Worm (Caenorhabditis elegans) whole organism, young adult: ENCODE measurements around the gene srw-127.

Experiments
- B0261.1 ChIP-seq: sonication (generic microtip); optimal IDR thresholded peaks from 2 replicates; lab custom pipeline; 2016; ENCODE audit warnings: mild to moderate bottlenecking, missing genetic modification characterization, moderate library complexity, missing compliant biosample characterization
- F23B12.7 ChIP-seq: sonication (generic microtip); optimal IDR thresholded peaks from 2 replicates; lab custom pipeline; 2017; ENCODE audit warnings: missing genetic modification characterization, mild to moderate bottlenecking, missing compliant biosample characterization, antibody characterized with exemption, moderate library complexity; ENCODE audit not compliant: insufficient read depth
- F33H1.4 ChIP-seq: fragments of 200-800 bp; sonication (Bioruptor generic); IDR thresholded peaks from 2 replicates; pipeline ENCODE4 v1.3.6; 2022; ENCODE audit warnings: missing genetic modification reagents, missing genetic modification characterization, missing compliant biosample characterization
- F49E8.2 ChIP-seq: sonication (generic microtip); optimal IDR thresholded peaks from 3 replicates; lab custom pipeline; 2017; ENCODE audit warnings: missing genetic modification characterization, mild to moderate bottlenecking, missing compliant biosample characterization, antibody characterized with exemption, moderate library complexity; ENCODE audit not compliant: insufficient read depth
- F52B5.7 ChIP-seq: sonication (generic microtip); optimal IDR thresholded peaks from 2 replicates; lab custom pipeline; 2016; ENCODE audit warnings: mild to moderate bottlenecking, missing genetic modification characterization, missing compliant biosample characterization
- F55B11.4 ChIP-seq: sonication (generic microtip); optimal IDR thresholded peaks from 2 replicates; lab custom pipeline; 2016; ENCODE audit warnings: missing compliant biosample characterization, missing genetic modification characterization, borderline replicate concordance; ENCODE audit not compliant: insufficient read depth
- F57C9.4 ChIP-seq: sonication (generic microtip); optimal IDR thresholded peaks from 2 replicates; lab custom pipeline; 2017; ENCODE audit warnings: mild to moderate bottlenecking, missing genetic modification characterization, missing compliant biosample characterization
- K12H6.12 ChIP-seq: fragments of 200-800 bp; sonication (Bioruptor generic); optimal IDR thresholded peaks from 2 replicates; lab custom pipeline; 2018; ENCODE audit warnings: mild to moderate bottlenecking, missing genetic modification characterization, missing compliant biosample characterization
- Y53F4B.3 ChIP-seq: fragments of 200-800 bp; sonication (Bioruptor generic); IDR thresholded peaks from 2 replicates; pipeline ENCODE4 v1.3.6; 2022; ENCODE audit warnings: missing genetic modification reagents, missing genetic modification characterization, missing compliant biosample characterization
- Y79H2A.3 ChIP-seq: fragments of 200-800 bp; sonication (Bioruptor generic); conservative IDR thresholded peaks from 2 replicates; pipeline ENCODE4 v1.3.6; 2022; ENCODE audit warnings: missing genetic modification reagents, missing genetic modification characterization, missing compliant biosample characterization
- ZK185.1 ChIP-seq: sonication (generic microtip); optimal IDR thresholded peaks from 2 replicates; lab custom pipeline; 2016; ENCODE audit warnings: mild to moderate bottlenecking, missing genetic modification characterization, missing compliant biosample characterization; ENCODE audit not compliant: poor library complexity, severe bottlenecking
- akir-1 ChIP-seq: fragments of 200-800 bp; sonication (Bioruptor generic); optimal IDR thresholded peaks from 2 replicates; lab custom pipeline; 2018; ENCODE audit warnings: mild to moderate bottlenecking, missing genetic modification characterization, moderate library complexity, missing compliant biosample characterization
- aptf-2 ChIP-seq: fragments of 200-800 bp; sonication (Bioruptor generic); conservative IDR thresholded peaks from 2 replicates; pipeline ENCODE4 v1.3.6; 2022; ENCODE audit warnings: missing genetic modification reagents, missing genetic modification characterization, missing compliant biosample characterization
- atf-7 ChIP-seq: sonication (generic microtip); optimal IDR thresholded peaks from 2 replicates; lab custom pipeline; 2017; ENCODE audit warnings: mild to moderate bottlenecking, missing genetic modification characterization, missing compliant biosample characterization
- attf-5 ChIP-seq: fragments of 200-800 bp; sonication (Bioruptor generic); optimal IDR thresholded peaks from 2 replicates; lab custom pipeline; 2018; ENCODE audit warnings: mild to moderate bottlenecking, missing genetic modification characterization, missing compliant biosample characterization
- attf-6 ChIP-seq: fragments of 200-800 bp; sonication (Bioruptor generic); IDR thresholded peaks from 2 replicates; pipeline ENCODE4 v1.3.6; 2022; ENCODE audit warnings: missing genetic modification reagents, missing genetic modification characterization, missing compliant biosample characterization
- bed-2 ChIP-seq: fragments of 200-800 bp; sonication (Bioruptor generic); IDR thresholded peaks from 2 replicates; pipeline ENCODE4 v1.3.6; 2022; ENCODE audit warnings: missing genetic modification reagents, missing genetic modification characterization, missing compliant biosample characterization
- ccch-3 ChIP-seq: fragments of 200-800 bp; sonication (Bioruptor generic); optimal IDR thresholded peaks from 2 replicates; lab custom pipeline; 2018; ENCODE audit warnings: mild to moderate bottlenecking, missing genetic modification characterization, missing compliant biosample characterization
- ceh-91 ChIP-seq: fragments of 200-800 bp; sonication (Bioruptor generic); IDR thresholded peaks from 2 replicates; pipeline ENCODE4 v1.3.6; 2022; ENCODE audit warnings: missing genetic modification reagents, missing genetic modification characterization, missing compliant biosample characterization
- die-1 ChIP-seq: sonication (generic microtip); optimal IDR thresholded peaks from 2 replicates; lab custom pipeline; 2016; ENCODE audit warnings: missing genotype, mild to moderate bottlenecking, missing genetic modification characterization, missing compliant biosample characterization
- dpl-1 ChIP-seq: fragments of 150-350 bp; optimal IDR thresholded peaks from 2 replicates; lab custom pipeline; 2014; ENCODE audit warnings: missing biosample characterization, missing genetic modification reagents, missing genetic modification characterization
- egl-44 ChIP-seq: fragments of 200-800 bp; sonication (Bioruptor generic); IDR thresholded peaks from 2 replicates; pipeline ENCODE4 v1.3.6; 2022; ENCODE audit warnings: missing genetic modification reagents, missing genetic modification characterization, missing compliant biosample characterization
- ets-4 ChIP-seq: fragments of 200-800 bp; sonication (Bioruptor generic); optimal IDR thresholded peaks from 2 replicates; lab custom pipeline; 2018; ENCODE audit warnings: mild to moderate bottlenecking, missing genetic modification characterization, missing compliant biosample characterization
- hlh-12 ChIP-seq: sonication (generic microtip); optimal IDR thresholded peaks from 2 replicates; lab custom pipeline; 2016; ENCODE audit warnings: missing genetic modification characterization, missing compliant biosample characterization
- hmg-1.2 ChIP-seq: fragments of 200-800 bp; sonication (Bioruptor generic); IDR thresholded peaks from 2 replicates; pipeline ENCODE4 v1.3.6; 2022; ENCODE audit warnings: missing genetic modification reagents, missing genetic modification characterization, missing compliant biosample characterization
- let-607 ChIP-seq, 2 experiments: fragments of 200-800 bp in 1 of 2; sonication (Bioruptor generic) in 1 of 2; sonication (generic microtip) in 1 of 2; optimal IDR thresholded peaks; 2 replicates each; lab custom pipeline; 2016 to 2018; ENCODE audit warnings: mild to moderate bottlenecking in 2 of 2, missing compliant biosample characterization in 2 of 2, missing genetic modification characterization in 2 of 2, moderate library complexity in 2 of 2, missing genotype in 1 of 2
- lin-35 ChIP-seq, 3 experiments: fragments of 150-350 bp in 2 of 3; sonication (generic microtip) in 1 of 3; optimal IDR thresholded peaks; 2 replicates each; lab custom pipeline; 2014 to 2018; ENCODE audit warnings: missing biosample characterization in 3 of 3, missing genetic modification characterization in 3 of 3, missing genetic modification reagents in 3 of 3
- lin-54 ChIP-seq: fragments of 200-800 bp; sonication (Bioruptor generic); optimal IDR thresholded peaks from 2 replicates; lab custom pipeline; 2018; ENCODE audit warnings: mild to moderate bottlenecking, missing genetic modification characterization, missing compliant biosample characterization
- lir-1 ChIP-seq: fragments of 200-800 bp; sonication (Bioruptor generic); conservative IDR thresholded peaks from 2 replicates; pipeline ENCODE4 v1.3.6; 2022; ENCODE audit warnings: missing genetic modification reagents, missing genetic modification characterization, missing compliant biosample characterization
- madf-10 ChIP-seq: sonication (generic microtip); optimal IDR thresholded peaks from 2 replicates; lab custom pipeline; 2016; ENCODE audit warnings: mild to moderate bottlenecking, missing genetic modification characterization, missing compliant biosample characterization
- madf-6 ChIP-seq: fragments of 200-800 bp; sonication (Bioruptor generic); IDR thresholded peaks from 2 replicates; pipeline ENCODE4 v1.3.6; 2022; ENCODE audit warnings: missing genetic modification reagents, missing genetic modification characterization, missing compliant biosample characterization
- madf-8 ChIP-seq: fragments of 200-800 bp; sonication (Bioruptor generic); conservative IDR thresholded peaks from 2 replicates; pipeline ENCODE4 v1.3.6; 2022; ENCODE audit warnings: missing genetic modification reagents, missing genetic modification characterization, missing compliant biosample characterization
- mcd-1 ChIP-seq: fragments of 200-800 bp; sonication (Bioruptor generic); IDR thresholded peaks from 2 replicates; pipeline ENCODE4 v1.3.6; 2022; ENCODE audit warnings: missing genetic modification reagents, missing genetic modification characterization, missing compliant biosample characterization
- nhr-120 ChIP-seq: fragments of 200-800 bp; sonication (Bioruptor generic); IDR thresholded peaks from 2 replicates; pipeline ENCODE4 v1.3.6; 2022; ENCODE audit warnings: missing genetic modification characterization, missing compliant biosample characterization
- nhr-90 ChIP-seq: sonication (generic microtip); optimal IDR thresholded peaks from 2 replicates; lab custom pipeline; 2016; ENCODE audit warnings: missing genotype, mild to moderate bottlenecking, missing genetic modification characterization, missing compliant biosample characterization
- pbrm-1 ChIP-seq: fragments of 200-800 bp; sonication (Bioruptor generic); IDR thresholded peaks from 2 replicates; pipeline ENCODE4 v1.3.6; 2022; ENCODE audit warnings: missing genetic modification reagents, missing genetic modification characterization, missing compliant biosample characterization
- sea-2 ChIP-seq: fragments of 200-800 bp; sonication (Bioruptor generic); IDR thresholded peaks from 2 replicates; pipeline ENCODE4 v1.3.6; 2022; ENCODE audit warnings: missing genetic modification characterization, missing compliant biosample characterization
- snpc-1.1 ChIP-seq: sonication (generic microtip); optimal IDR thresholded peaks from 2 replicates; lab custom pipeline; 2017; ENCODE audit warnings: missing genetic modification characterization, mild to moderate bottlenecking, missing compliant biosample characterization, antibody characterized with exemption, moderate library complexity, missing genotype, missing genetic modification reagents; ENCODE audit not compliant: insufficient read depth
- snpc-1.3 ChIP-seq: sonication (generic microtip); optimal IDR thresholded peaks from 2 replicates; lab custom pipeline; 2017; ENCODE audit warnings: missing genetic modification characterization, mild to moderate bottlenecking, missing compliant biosample characterization, antibody characterized with exemption, moderate library complexity, missing genotype, missing genetic modification reagents; ENCODE audit not compliant: insufficient read depth
- snpc-3.4 ChIP-seq: sonication (generic microtip); optimal IDR thresholded peaks from 2 replicates; lab custom pipeline; 2017; ENCODE audit warnings: missing genetic modification characterization, mild to moderate bottlenecking, missing compliant biosample characterization, antibody characterized with exemption, moderate library complexity, missing genotype, missing genetic modification reagents
- somi-1 ChIP-seq: fragments of 200-800 bp; sonication (Bioruptor generic); optimal IDR thresholded peaks from 2 replicates; lab custom pipeline; 2018; ENCODE audit warnings: mild to moderate bottlenecking, missing genetic modification characterization, missing compliant biosample characterization
- tbp1 ChIP-seq: fragments of 200-800 bp; sonication (Bioruptor generic); optimal IDR thresholded peaks from 2 replicates; lab custom pipeline; 2018; ENCODE audit warnings: mild to moderate bottlenecking, missing genetic modification characterization, missing compliant biosample characterization
- tlf-1 ChIP-seq: fragments of 200-800 bp; sonication (Bioruptor generic); optimal IDR thresholded peaks from 2 replicates; lab custom pipeline; 2018; ENCODE audit warnings: mild to moderate bottlenecking, missing genetic modification characterization, missing compliant biosample characterization
- xnd-1 ChIP-seq: sonication (generic microtip); optimal IDR thresholded peaks from 2 replicates; lab custom pipeline; 2016; ENCODE audit warnings: missing genotype, missing genetic modification reagents, missing genetic modification characterization, missing compliant biosample characterization
- zfh-2 ChIP-seq: fragments of 200-800 bp; sonication (Bioruptor generic); conservative IDR thresholded peaks from 2 replicates; pipeline ENCODE4 v1.3.6; 2022; ENCODE audit warnings: missing genetic modification reagents, missing genetic modification characterization, missing compliant biosample characterization
- ztf-22 ChIP-seq: fragments of 200-800 bp; sonication (Bioruptor generic); optimal IDR thresholded peaks from 2 replicates; lab custom pipeline; 2018; ENCODE audit warnings: mild to moderate bottlenecking, missing genetic modification characterization, moderate library complexity, missing compliant biosample characterization
- ztf-3 ChIP-seq: fragments of 200-800 bp; sonication (Bioruptor generic); optimal IDR thresholded peaks from 2 replicates; lab custom pipeline; 2018; ENCODE audit warnings: mild to moderate bottlenecking, missing genetic modification characterization, missing compliant biosample characterization

The srw-127 gene

ce11 chrV:7060396-7060795, 47.7 kb downstream of the srw-127 start, which contains the start of the genes Y57E12AL.6 and Y57E12AL.1 (continued):
- no peak for TF ChIP-seq ccch-3 (GFP tag; lab: Kevin White, UChicago)
- no peak for TF ChIP-seq aptf-2 (GFP tag; lab: Robert Waterston, UW)
- no peak for TF ChIP-seq B0261.1
- peak; percentile 45 for TF ChIP-seq dpl-1 (GFP tag; lab: Kevin White, UChicago)
- TF ChIP-seq pbrm-1 (GFP tag; lab: Robert Waterston, UW): peak; percentile 46; the same call in 1 of the 2 replicates
- TF ChIP-seq lin-54 (GFP tag; lab: Kevin White, UChicago): peak; percentile 82
- peak; percentile 66 for TF ChIP-seq somi-1
- TF ChIP-seq ZK185.1: peak; percentile 78
- TF ChIP-seq xnd-1: peak; percentile 22
- TF ChIP-seq Y79H2A.3: no peak
- no peak for TF ChIP-seq F57C9.4
- peak; percentile 33 to 82 for TF ChIP-seq let-607 (tag; optimal IDR thresholded peaks at IDR 0.05; lab: Kevin White, UChicago)
- TF ChIP-seq bed-2 (GFP tag; lab: Robert Waterston, UW): no peak
- TF ChIP-seq F49E8.2 (tag; lab: Kevin White, UChicago): no peak
- peak; percentile 43; the same call in 1 of the 2 replicates for TF ChIP-seq hmg-1.2 (GFP tag; lab: Robert Waterston, UW)
- TF ChIP-seq snpc-1.3 (tag; lab: Kevin White, UChicago): peak; percentile 25
- no peak for TF ChIP-seq egl-44 (GFP tag; lab: Robert Waterston, UW)
- peak; percentile 89 for TF ChIP-seq snpc-3.4 (tag; lab: Kevin White, UChicago)
- TF ChIP-seq lin-35 (GFP tag; optimal IDR thresholded peaks at IDR 0.05; lab: Kevin White, UChicago): peak; percentile 54 to 81 (median 55)
- TF ChIP-seq F23B12.7 (tag; lab: Kevin White, UChicago): peak; percentile 58
- no peak for TF ChIP-seq ceh-91
- TF ChIP-seq mcd-1 (GFP tag; lab: Robert Waterston, UW): peak; percentile 80
- no peak for TF ChIP-seq ztf-3 (GFP tag; lab: Kevin White, UChicago)
- peak; percentile 46 for TF ChIP-seq tbp1
- TF ChIP-seq nhr-120 (GFP tag; lab: Robert Waterston, UW): no peak
- TF ChIP-seq attf-5 (GFP tag; lab: Kevin White, UChicago): peak; percentile 84
- no peak for TF ChIP-seq F52B5.7 (tag; lab: Kevin White, UChicago)
- TF ChIP-seq akir-1: no peak
- no peak for TF ChIP-seq ztf-22
- TF ChIP-seq attf-6 (GFP tag; lab: Robert Waterston, UW): no peak
- TF ChIP-seq tlf-1 (GFP tag; lab: Kevin White, UChicago): peak; percentile 59
- TF ChIP-seq atf-7 (tag; lab: Kevin White, UChicago): peak; percentile 33
- TF ChIP-seq zfh-2: 0 out of 2 replicates have a peak, but pooled peaks have one; percentile 15
- TF ChIP-seq hlh-12 (tag; lab: Kevin White, UChicago): no peak
- TF ChIP-seq F33H1.4 (GFP tag; lab: Robert Waterston, UW): peak; percentile 55; the same call in 1 of the 2 replicates
- TF ChIP-seq die-1 (tag; lab: Kevin White, UChicago): peak; percentile 44
- peak; percentile 71 for TF ChIP-seq snpc-1.1 (tag; lab: Kevin White, UChicago)
- TF ChIP-seq F55B11.4 (tag; lab: Kevin White, UChicago): no peak
- peak; percentile 52 for TF ChIP-seq K12H6.12 (tag; lab: Kevin White, UChicago)
- TF ChIP-seq sea-2 (GFP tag; lab: Robert Waterston, UW): no peak
- no peak for TF ChIP-seq Y53F4B.3
- no peak; the same call in 1 of the 2 replicates for TF ChIP-seq madf-8 (GFP tag; lab: Robert Waterston, UW)
- TF ChIP-seq madf-10 (tag; lab: Kevin White, UChicago): peak; percentile 49
- peak; percentile 69 for TF ChIP-seq madf-6
- TF ChIP-seq lir-1 (GFP tag; lab: Robert Waterston, UW): 0 out of 2 replicates have a peak, but pooled peaks have one; percentile 24
- TF ChIP-seq nhr-90: no peak
- TF ChIP-seq ets-4 (GFP tag; lab: Kevin White, UChicago): no peak
